Worm (Caenorhabditis elegans) whole organism, L2 larva: ENCODE measurements around the gene K04C1.3.

Experiments
- C34F6.9 ChIP-seq: fragments of 150-350 bp; optimal IDR thresholded peaks from 2 replicates; lab custom pipeline; 2014; ENCODE audit warnings: missing biosample characterization, missing genetic modification characterization
- F13H6.1 ChIP-seq: sonication (generic microtip); optimal IDR thresholded peaks from 2 replicates; lab custom pipeline; 2016; ENCODE audit warnings: missing genetic modification characterization, missing compliant biosample characterization
- R02D3.7 ChIP-seq: fragments of 150-350 bp; optimal IDR thresholded peaks from 2 replicates; lab custom pipeline; 2014; ENCODE audit warnings: missing biosample characterization, missing genetic modification characterization
- alr-1 ChIP-seq: fragments of 150-350 bp; optimal IDR thresholded peaks from 2 replicates; lab custom pipeline; 2014; ENCODE audit warnings: missing biosample characterization, missing genetic modification characterization
- aly-2 ChIP-seq: fragments of 150-350 bp; optimal IDR thresholded peaks from 2 replicates; lab custom pipeline; 2014; ENCODE audit warnings: missing biosample characterization, missing genetic modification characterization
- ceh-16 ChIP-seq: fragments of 150-350 bp; optimal IDR thresholded peaks from 2 replicates; lab custom pipeline; 2014; ENCODE audit warnings: missing biosample characterization, missing genetic modification characterization
- ceh-82 ChIP-seq: fragments of 150-350 bp; optimal IDR thresholded peaks from 2 replicates; lab custom pipeline; 2014; ENCODE audit warnings: missing biosample characterization, missing genetic modification characterization
- egl-27 ChIP-seq: sonication (generic microtip); optimal IDR thresholded peaks from 3 replicates; lab custom pipeline; 2017; ENCODE audit warnings: missing biosample characterization, missing genetic modification reagents, missing genetic modification characterization
- elt-1 ChIP-seq: fragments of 150-350 bp; optimal IDR thresholded peaks from 2 replicates; lab custom pipeline; 2014; ENCODE audit warnings: missing biosample characterization, missing genetic modification characterization
- elt-3 ChIP-seq: sonication (generic microtip); optimal IDR thresholded peaks from 2 replicates; lab custom pipeline; 2017; ENCODE audit warnings: missing biosample characterization, missing genetic modification characterization
- fos-1 ChIP-seq: fragments of 150-350 bp; optimal IDR thresholded peaks from 2 replicates; lab custom pipeline; 2014; ENCODE audit warnings: missing biosample characterization, missing genetic modification characterization
- gmeb-1 ChIP-seq: fragments of 150-350 bp; optimal IDR thresholded peaks from 2 replicates; lab custom pipeline; 2014; ENCODE audit warnings: missing biosample characterization, missing genetic modification characterization
- lin-11 ChIP-seq: fragments of 150-350 bp; sonication (generic microtip); optimal IDR thresholded peaks from 2 replicates; lab custom pipeline; 2014; ENCODE audit warnings: missing biosample characterization, missing genetic modification characterization, inconsistent platforms, mixed read lengths
- lin-13 ChIP-seq: fragments of 150-350 bp; optimal IDR thresholded peaks from 2 replicates; lab custom pipeline; 2014; ENCODE audit warnings: missing biosample characterization, missing genetic modification reagents, missing genetic modification characterization
- mab-5 ChIP-seq: fragments of 150-350 bp; optimal IDR thresholded peaks from 2 replicates; lab custom pipeline; 2014; ENCODE audit warnings: missing biosample characterization, missing genetic modification characterization
- mbf-1 ChIP-seq: sonication (generic microtip); optimal IDR thresholded peaks from 2 replicates; lab custom pipeline; 2017; ENCODE audit warnings: missing biosample characterization, missing genetic modification characterization
- nhr-10 ChIP-seq: sonication (generic microtip); optimal IDR thresholded peaks from 2 replicates; lab custom pipeline; 2017; ENCODE audit warnings: missing biosample characterization, missing genetic modification characterization
- nhr-11 ChIP-seq: fragments of 150-350 bp; optimal IDR thresholded peaks from 2 replicates; lab custom pipeline; 2014; ENCODE audit warnings: missing biosample characterization, missing genetic modification characterization
- nhr-12 ChIP-seq: fragments of 150-350 bp; optimal IDR thresholded peaks from 2 replicates; lab custom pipeline; 2014; ENCODE audit warnings: missing biosample characterization, missing genetic modification characterization
- nhr-129 ChIP-seq: fragments of 150-350 bp; optimal IDR thresholded peaks from 2 replicates; lab custom pipeline; 2014; ENCODE audit warnings: missing biosample characterization, missing genetic modification characterization
- nhr-21 ChIP-seq: fragments of 150-350 bp; optimal IDR thresholded peaks from 2 replicates; lab custom pipeline; 2014; ENCODE audit warnings: missing biosample characterization, missing genetic modification characterization
- nhr-237 ChIP-seq: fragments of 150-350 bp; optimal IDR thresholded peaks from 2 replicates; lab custom pipeline; 2014; ENCODE audit warnings: missing biosample characterization, missing genetic modification characterization
- nhr-6 ChIP-seq: fragments of 150-350 bp; optimal IDR thresholded peaks from 2 replicates; lab custom pipeline; 2014; ENCODE audit warnings: missing biosample characterization, missing genetic modification characterization
- peb-1 ChIP-seq: fragments of 150-350 bp; optimal IDR thresholded peaks from 2 replicates; lab custom pipeline; 2014; ENCODE audit warnings: missing biosample characterization, missing genetic modification characterization
- sem-4 ChIP-seq: fragments of 150-350 bp; optimal IDR thresholded peaks from 2 replicates; lab custom pipeline; 2014; ENCODE audit warnings: missing biosample characterization, missing genetic modification reagents, missing genetic modification characterization
- skn-1 ChIP-seq: sonication (generic microtip); optimal IDR thresholded peaks from 2 replicates; lab custom pipeline; 2017; ENCODE audit warnings: missing biosample characterization, missing genetic modification characterization
- sma-3 ChIP-seq: sonication (generic microtip); optimal IDR thresholded peaks from 2 replicates; lab custom pipeline; 2016; ENCODE audit warnings: missing genetic modification reagents, missing genetic modification characterization, missing compliant biosample characterization
- sma-9 ChIP-seq, 2 experiments: fragments of 150-350 bp in 1 of 2; sonication (generic microtip) in 1 of 2; optimal IDR thresholded peaks; 2 replicates each; lab custom pipeline; 2014 to 2016; ENCODE audit warnings: missing genetic modification characterization in 2 of 2, mild to moderate bottlenecking in 1 of 2, missing biosample characterization in 1 of 2, missing compliant biosample characterization in 1 of 2, missing genetic modification reagents in 1 of 2, moderate library complexity in 1 of 2
- unc-39 ChIP-seq: fragments of 150-350 bp; optimal IDR thresholded peaks from 2 replicates; lab custom pipeline; 2014; ENCODE audit warnings: missing biosample characterization, missing genetic modification characterization
- unc-55 ChIP-seq: fragments of 150-350 bp; sonication (generic microtip); optimal IDR thresholded peaks from 3 replicates; lab custom pipeline; 2014; ENCODE audit warnings: missing biosample characterization, missing genetic modification reagents, missing genetic modification characterization
- unc-62 ChIP-seq: fragments of 150-350 bp; optimal IDR thresholded peaks from 2 replicates; lab custom pipeline; 2014; ENCODE audit warnings: missing biosample characterization, missing genetic modification reagents, missing genetic modification characterization
- ztf-1 ChIP-seq: fragments of 200-800 bp; sonication (Bioruptor generic); conservative IDR thresholded peaks from 2 replicates; pipeline ENCODE4 v1.3.6; 2022; ENCODE audit warnings: missing genetic modification characterization, missing compliant biosample characterization
- ztf-11 ChIP-seq: sonication (generic microtip); optimal IDR thresholded peaks from 2 replicates; lab custom pipeline; 2017; ENCODE audit warnings: missing biosample characterization, missing genetic modification characterization
- ztf-4 ChIP-seq: fragments of 150-350 bp; optimal IDR thresholded peaks from 2 replicates; lab custom pipeline; 2014; ENCODE audit warnings: missing biosample characterization, missing genetic modification characterization

The K04C1.3 gene

DNA sequence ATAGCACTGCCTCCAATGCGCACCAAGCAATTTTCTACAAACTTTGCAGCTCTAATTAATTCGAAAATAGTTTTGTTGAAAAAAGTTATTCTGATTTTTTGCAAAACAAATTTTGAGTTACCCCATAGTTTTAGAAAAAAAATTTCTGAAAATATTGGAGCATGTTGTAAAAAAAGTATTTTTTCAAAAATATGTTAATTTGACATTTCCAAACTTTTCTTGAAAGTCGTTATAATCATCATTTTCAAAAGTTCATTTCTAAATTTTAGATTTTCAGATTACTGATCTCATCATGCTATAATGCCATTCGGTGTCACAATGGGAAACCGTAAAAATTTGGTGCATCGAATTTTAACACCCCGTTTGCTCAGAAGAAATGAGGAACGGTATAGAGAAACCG, 24.6 kb upstream of the K04C1.3 start, which contains the start of gene del-1:
Gene del-1 (plus strand): TSS at position 301 of the 400 bp plus-strand sequence.
- no peak for TF ChIP-seq elt-1 (tag; lab: Kevin White, UChicago)
- TF ChIP-seq C34F6.9 (tag; lab: Kevin White, UChicago), result no peak
- no peak for TF ChIP-seq mbf-1 (tag; lab: Kevin White, UChicago)
- TF ChIP-seq skn-1 (tag; lab: Kevin White, UChicago), result no peak
- no peak for TF ChIP-seq sma-3 (GFP tag; lab: Kevin White, UChicago)
- TF ChIP-seq nhr-12 (tag; lab: Kevin White, UChicago), result no peak
- no peak for TF ChIP-seq sma-9 (GFP tag; optimal IDR thresholded peaks at IDR 0.05; lab: Kevin White, UChicago)
- no peak for TF ChIP-seq sma-9 (tag; optimal IDR thresholded peaks at IDR 0.05; lab: Kevin White, UChicago)
- no peak for TF ChIP-seq unc-39 (tag; lab: Kevin White, UChicago)
- no peak for TF ChIP-seq F13H6.1 (tag; lab: Kevin White, UChicago)
- no peak for TF ChIP-seq ztf-4 (tag; lab: Kevin White, UChicago)
- no peak for TF ChIP-seq alr-1 (tag; lab: Kevin White, UChicago)
- no peak for TF ChIP-seq ztf-11 (tag; lab: Kevin White, UChicago)

ce11 chrX:14267170-14267569, 24.0 kb upstream of the K04C1.3 start:
- TF ChIP-seq aly-2, result no peak
- TF ChIP-seq nhr-11 (tag; lab: Kevin White, UChicago), result no peak
- no peak for TF ChIP-seq nhr-12 (tag; lab: Kevin White, UChicago)
- TF ChIP-seq elt-1 (tag; lab: Kevin White, UChicago), result peak; percentile 29
- TF ChIP-seq unc-62 (GFP tag; lab: Kevin White, UChicago), result no peak
- no peak for TF ChIP-seq nhr-237 (tag; lab: Kevin White, UChicago)
- no peak for TF ChIP-seq ztf-1
- TF ChIP-seq ztf-4 (tag; lab: Kevin White, UChicago), result no peak
- TF ChIP-seq lin-11 (tag; lab: Kevin White, UChicago), result no peak

- TF ChIP-seq nhr-237 (tag; lab: Kevin White, UChicago) (no peak), nhr-129 (no peak), sem-4 (no peak), lin-13 (no peak), unc-55 (GFP tag; lab: Kevin White, UChicago) (no peak), unc-62 (GFP tag; lab: Kevin White, UChicago) (no peak), ceh-82 (tag; lab: Kevin White, UChicago) (no peak), nhr-10 (tag; lab: Kevin White, UChicago) (no peak), R02D3.7 (no peak), nhr-21 (tag; lab: Kevin White, UChicago) (no peak), mab-5 (no peak), sma-3 (GFP tag; lab: Kevin White, UChicago) (no peak)
Observed at ce11 chrX:14263473-14263872, 20.3 kb upstream of the K04C1.3 start, which contains the start of gene E02H4.8. TSS of gene E02H4.8 (minus strand) at chrX:14263573.

- TF ChIP-seq fos-1 (no peak), gmeb-1 (no peak), nhr-237 (tag; lab: Kevin White, UChicago) (no peak), nhr-129 (no peak), nhr-12 (tag; lab: Kevin White, UChicago) (no peak), sma-3 (GFP tag; lab: Kevin White, UChicago) (no peak), nhr-11 (tag; lab: Kevin White, UChicago) (no peak), nhr-6 (no peak), peb-1 (tag; lab: Kevin White, UChicago) (no peak), lin-13 (no peak), egl-27 (tag; lab: Kevin White, UChicago) (no peak)
Observed at ce11 chrX:14257661-14258060, 14.5 kb upstream of the K04C1.3 start, which contains the start of gene E02H4.4. TSS of gene E02H4.4 (plus strand) at chrX:14257961.

DNA sequence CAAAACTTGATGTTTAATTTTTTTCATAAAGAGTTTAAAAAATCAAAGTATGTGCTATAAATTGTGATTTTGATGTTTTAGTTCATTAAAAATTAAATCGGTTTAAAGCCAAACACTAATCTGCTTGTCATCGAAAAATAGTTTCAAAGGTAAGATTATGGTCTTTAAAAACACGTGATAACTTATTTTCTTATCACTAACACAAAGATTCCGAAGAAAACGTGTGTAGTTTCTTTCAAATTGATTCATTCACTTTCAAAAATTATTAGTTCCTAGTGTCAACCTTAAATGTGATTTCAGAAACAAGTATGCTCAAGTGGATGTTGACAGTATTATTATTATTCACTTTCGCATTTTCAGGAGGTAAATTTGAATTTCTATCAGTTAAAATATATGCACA, 12.8 kb upstream of the K04C1.3 start, which contains the start of gene E02H4.7:
Gene E02H4.7 (plus strand): TSS at position 301 of the 400 bp plus-strand sequence.
- TF ChIP-seq nhr-10 (tag; lab: Kevin White, UChicago), result no peak
- no peak for TF ChIP-seq nhr-129
- TF ChIP-seq nhr-21 (tag; lab: Kevin White, UChicago), result no peak
- no peak for TF ChIP-seq gmeb-1
- no peak for TF ChIP-seq nhr-6
- TF ChIP-seq unc-55 (GFP tag; lab: Kevin White, UChicago), result no peak
- TF ChIP-seq F13H6.1 (tag; lab: Kevin White, UChicago), result no peak
- TF ChIP-seq ztf-11 (tag; lab: Kevin White, UChicago), result no peak
- no peak for TF ChIP-seq C34F6.9 (tag; lab: Kevin White, UChicago)
- TF ChIP-seq peb-1 (tag; lab: Kevin White, UChicago), result no peak
- no peak for TF ChIP-seq unc-39 (tag; lab: Kevin White, UChicago)
- no peak for TF ChIP-seq elt-3 (tag; lab: Kevin White, UChicago)
- TF ChIP-seq ceh-16, result no peak
- no peak for TF ChIP-seq unc-62 (GFP tag; lab: Kevin White, UChicago)
